Fruit fly (Drosophila melanogaster) whole organism, embryonic: Measurements from ENCODE around the gene CG4020.

Experiments used
- CG10543 ChIP-seq: fragments of 200-800 bp; sonication (Bioruptor generic); optimal IDR thresholded peaks from 3 replicates; lab custom pipeline; 2017; ENCODE audit warnings: missing biosample characterization, mild to moderate bottlenecking, missing genetic modification characterization, moderate library complexity
- CG11695 ChIP-seq: fragments of 200-800 bp; sonication (Bioruptor generic); IDR thresholded peaks from 3 replicates; pipeline ENCODE4 v1.3.6; 2022; ENCODE audit warnings: missing biosample characterization, missing genetic modification characterization
- CG12299 ChIP-seq: fragments of 200-800 bp; sonication (Bioruptor generic); optimal IDR thresholded peaks from 2 replicates; lab custom pipeline; 2018; ENCODE audit warnings: missing biosample characterization, mild to moderate bottlenecking, missing genetic modification characterization
- CG12391 ChIP-seq: fragments of 200-800 bp; sonication (Bioruptor generic); optimal IDR thresholded peaks from 3 replicates; lab custom pipeline; 2018; ENCODE audit warnings: missing biosample characterization, mild to moderate bottlenecking, missing genetic modification characterization, moderate library complexity
- CG12942 ChIP-seq: fragments of 200-800 bp; sonication (Bioruptor generic); optimal IDR thresholded peaks from 3 replicates; lab custom pipeline; 2016; ENCODE audit warnings: missing biosample characterization, missing genetic modification characterization
- CG1529 ChIP-seq: fragments of 200-800 bp; sonication (Bioruptor generic); optimal IDR thresholded peaks from 3 replicates; lab custom pipeline; 2018; ENCODE audit warnings: missing biosample characterization, missing genetic modification characterization
- CG1602 ChIP-seq: fragments of 200-800 bp; sonication (Bioruptor generic); optimal IDR thresholded peaks from 3 replicates; lab custom pipeline; 2016; ENCODE audit warnings: missing biosample characterization, missing genetic modification characterization
- CG2199 ChIP-seq: fragments of 200-800 bp; sonication (Bioruptor generic); IDR thresholded peaks from 3 replicates; pipeline ENCODE4 v1.3.6; 2022; ENCODE audit warnings: missing biosample characterization, missing genetic modification characterization
- CG34376 ChIP-seq: fragments of 200-800 bp; sonication (Bioruptor generic); optimal IDR thresholded peaks from 2 replicates; lab custom pipeline; 2018; ENCODE audit warnings: missing biosample characterization, mild to moderate bottlenecking, missing genetic modification characterization
- CG34422 ChIP-seq: fragments of 200-800 bp; sonication (Bioruptor generic); IDR thresholded peaks from 3 replicates; pipeline ENCODE4 v1.3.6; 2022; ENCODE audit warnings: missing biosample characterization, missing genetic modification characterization
- CG4282 ChIP-seq: fragments of 200-800 bp; sonication (Bioruptor generic); optimal IDR thresholded peaks from 2 replicates; lab custom pipeline; 2016; ENCODE audit warnings: missing biosample characterization, missing genetic modification characterization
- CG4617 ChIP-seq: fragments of 200-800 bp; sonication (Bioruptor generic); optimal IDR thresholded peaks from 3 replicates; lab custom pipeline; 2016; ENCODE audit warnings: missing biosample characterization, missing genetic modification characterization, borderline replicate concordance
- CG4707 ChIP-seq: fragments of 200-800 bp; sonication (Bioruptor generic); optimal IDR thresholded peaks from 2 replicates; lab custom pipeline; 2018; ENCODE audit warnings: missing biosample characterization, mild to moderate bottlenecking, missing genetic modification characterization, moderate library complexity
- CG8478 ChIP-seq: fragments of >200 bp; optimal IDR thresholded peaks from 2 replicates; lab custom pipeline; 2018
- CG9215 ChIP-seq: fragments of 200-800 bp; sonication (Bioruptor generic); IDR thresholded peaks from 2 replicates; pipeline ENCODE4 v1.3.6; 2022; ENCODE audit warnings: missing biosample characterization, missing genetic modification characterization
- CG9876 ChIP-seq: fragments of 200-800 bp; sonication (Bioruptor generic); optimal IDR thresholded peaks from 2 replicates; lab custom pipeline; 2016; ENCODE audit warnings: missing biosample characterization, missing genetic modification characterization
- Dek ChIP-seq: fragments of 200-800 bp; sonication (Bioruptor generic); optimal IDR thresholded peaks from 3 replicates; lab custom pipeline; 2019; ENCODE audit warnings: missing biosample characterization, mild to moderate bottlenecking, missing genetic modification characterization, moderate library complexity
- E2f1 ChIP-seq: fragments of 200-800 bp; sonication (Bioruptor generic); IDR thresholded peaks from 2 replicates; pipeline ENCODE4 v1.3.6; 2022; ENCODE audit warnings: missing biosample characterization, missing genetic modification characterization
- Ets97D ChIP-seq: fragments of 200-800 bp; sonication (Bioruptor generic); optimal IDR thresholded peaks from 3 replicates; lab custom pipeline; 2016; ENCODE audit warnings: missing biosample characterization, missing genetic modification characterization
- GATAe ChIP-seq: fragments of 200-800 bp; sonication (Bioruptor generic); conservative IDR thresholded peaks from 2 replicates; pipeline ENCODE4 v1.3.6; 2022; ENCODE audit warnings: missing biosample characterization, missing genetic modification characterization
- HLH4C ChIP-seq: fragments of 200-800 bp; sonication (Bioruptor generic); IDR thresholded peaks from 3 replicates; pipeline ENCODE4 v1.3.6; 2022; ENCODE audit warnings: missing biosample characterization, missing genetic modification characterization; ENCODE audit not compliant: partially characterized antibody
- HLH54F ChIP-seq: fragments of 200-800 bp; sonication (Bioruptor generic); optimal IDR thresholded peaks from 3 replicates; lab custom pipeline; 2016; ENCODE audit warnings: missing biosample characterization, missing genetic modification characterization
- HmgZ ChIP-seq: fragments of 200-800 bp; sonication (Bioruptor generic); optimal IDR thresholded peaks from 2 replicates; lab custom pipeline; 2018; ENCODE audit warnings: missing biosample characterization, mild to moderate bottlenecking, missing genetic modification characterization
- Hr3 ChIP-seq: fragments of 200-800 bp; sonication (Bioruptor generic); optimal IDR thresholded peaks from 3 replicates; lab custom pipeline; 2016; ENCODE audit warnings: missing biosample characterization, missing genetic modification characterization
- NFAT ChIP-seq: fragments of 200-800 bp; sonication (Bioruptor generic); IDR thresholded peaks from 2 replicates; pipeline ENCODE4 v1.3.6; 2022; ENCODE audit warnings: missing biosample characterization, missing genetic modification characterization
- NfI ChIP-seq: fragments of 200-800 bp; sonication (Bioruptor generic); optimal IDR thresholded peaks from 3 replicates; lab custom pipeline; 2018; ENCODE audit warnings: missing biosample characterization, mild to moderate bottlenecking, missing genetic modification characterization, moderate library complexity
- Oaz ChIP-seq: fragments of 200-800 bp; sonication (Bioruptor generic); IDR thresholded peaks from 2 replicates; pipeline ENCODE4 v1.3.6; 2022; ENCODE audit warnings: missing biosample characterization, missing genetic modification characterization
- Ptx1 ChIP-seq: fragments of 200-800 bp; sonication (Bioruptor generic); IDR thresholded peaks from 2 replicates; pipeline ENCODE4 v1.3.6; 2022; ENCODE audit warnings: missing biosample characterization, missing genetic modification characterization
- Sry-β ChIP-seq: fragments of 200-800 bp; sonication (Bioruptor generic); optimal IDR thresholded peaks from 2 replicates; lab custom pipeline; 2018; ENCODE audit warnings: missing biosample characterization, mild to moderate bottlenecking, missing genetic modification characterization, moderate library complexity
- YL-1 ChIP-seq: fragments of 200-800 bp; sonication (Bioruptor generic); optimal IDR thresholded peaks from 3 replicates; lab custom pipeline; 2017; ENCODE audit warnings: missing biosample characterization, mild to moderate bottlenecking, missing genetic modification characterization
- ato ChIP-seq: fragments of 200-800 bp; sonication (Bioruptor generic); IDR thresholded peaks from 2 replicates; pipeline ENCODE4 v1.3.6; 2022; ENCODE audit warnings: missing biosample characterization, missing genetic modification characterization; ENCODE audit not compliant: partially characterized antibody
- btn ChIP-seq: fragments of 200-800 bp; sonication (Bioruptor generic); optimal IDR thresholded peaks from 2 replicates; lab custom pipeline; 2016; ENCODE audit warnings: missing biosample characterization, missing genetic modification characterization
- chif ChIP-seq, 2 experiments: fragments of 200-800 bp; sonication (Bioruptor generic); optimal IDR thresholded peaks; 3 replicates each; lab custom pipeline; 2016; ENCODE audit warnings: missing biosample characterization in 2 of 2, missing genetic modification characterization in 2 of 2
- croc ChIP-seq: fragments of 200-800 bp; sonication (Bioruptor generic); conservative IDR thresholded peaks from 3 replicates; pipeline ENCODE4 v1.3.6; 2022; ENCODE audit warnings: missing biosample characterization, missing genetic modification characterization
- eve ChIP-seq, 2 experiments: fragments of >200 bp; optimal IDR thresholded peaks; 2 replicates each; lab custom pipeline; 2017; ENCODE audit warnings: missing biosample characterization in 2 of 2, missing genetic modification characterization in 2 of 2
- fd3F ChIP-seq: fragments of 200-800 bp; sonication (Bioruptor generic); optimal IDR thresholded peaks from 2 replicates; lab custom pipeline; 2018; ENCODE audit warnings: missing biosample characterization, mild to moderate bottlenecking, missing genetic modification characterization, moderate library complexity
- ftz-f1 ChIP-seq: fragments of 200-800 bp; sonication (Bioruptor generic); optimal IDR thresholded peaks from 2 replicates; lab custom pipeline; 2016; ENCODE audit warnings: missing biosample characterization, missing genetic modification characterization
- gem ChIP-seq: fragments of 200-800 bp; sonication (Bioruptor generic); optimal IDR thresholded peaks from 2 replicates; lab custom pipeline; 2019; ENCODE audit warnings: missing biosample characterization, mild to moderate bottlenecking, missing genetic modification characterization, moderate library complexity
- gro ChIP-seq: fragments of 200-800 bp; sonication (Bioruptor generic); optimal IDR thresholded peaks from 2 replicates; lab custom pipeline; 2016; ENCODE audit warnings: missing biosample characterization, missing genetic modification characterization
- ind ChIP-seq: fragments of 200-800 bp; sonication (Bioruptor generic); optimal IDR thresholded peaks from 3 replicates; lab custom pipeline; 2016; ENCODE audit warnings: missing biosample characterization, missing genetic modification characterization
- lab ChIP-seq: fragments of 200-800 bp; sonication (Bioruptor generic); optimal IDR thresholded peaks from 3 replicates; lab custom pipeline; 2017; ENCODE audit warnings: missing biosample characterization, missing genetic modification characterization, mild to moderate bottlenecking, moderate library complexity, missing genetic modification reagents
- lov ChIP-seq, 2 experiments: fragments of 200-800 bp in 1 of 2; fragments of >200 bp in 1 of 2; sonication (Bioruptor generic) in 1 of 2; IDR thresholded peaks in 1 of 2; optimal IDR thresholded peaks in 1 of 2; 2 replicates in 1 of 2; 3 replicates in 1 of 2; pipeline versions ENCODE4 v1.3.6 to Lab custom; 2017 to 2022; ENCODE audit warnings: missing biosample characterization in 1 of 2, missing genetic modification characterization in 1 of 2
- phol ChIP-seq: fragments of 200-800 bp; sonication (Bioruptor generic); optimal IDR thresholded peaks from 3 replicates; lab custom pipeline; 2018; ENCODE audit warnings: missing biosample characterization, mild to moderate bottlenecking, missing genetic modification characterization, moderate library complexity
- row ChIP-seq: fragments of 200-800 bp; sonication (Bioruptor generic); IDR thresholded peaks from 3 replicates; pipeline ENCODE4 v1.3.6; 2022; ENCODE audit warnings: missing biosample characterization, missing genetic modification characterization
- schlank ChIP-seq: fragments of 200-800 bp; sonication (Bioruptor generic); optimal IDR thresholded peaks from 2 replicates; lab custom pipeline; 2018; ENCODE audit warnings: missing biosample characterization, mild to moderate bottlenecking, missing genetic modification characterization
- slou ChIP-seq: fragments of 200-800 bp; sonication (Bioruptor generic); optimal IDR thresholded peaks from 3 replicates; lab custom pipeline; 2016; ENCODE audit warnings: missing biosample characterization, missing genetic modification characterization
- tll ChIP-seq, 2 experiments: fragments of 200-800 bp in 1 of 2; fragments of >200 bp in 1 of 2; sonication (Bioruptor generic) in 1 of 2; optimal IDR thresholded peaks; 2 replicates each; lab custom pipeline; 2017 to 2019; ENCODE audit warnings: missing biosample characterization in 2 of 2, missing genetic modification characterization in 2 of 2, mild to moderate bottlenecking in 1 of 2, moderate library complexity in 1 of 2
- toy ChIP-seq: fragments of 200-800 bp; sonication (Bioruptor generic); IDR thresholded peaks from 2 replicates; pipeline ENCODE4 v1.3.6; 2022; ENCODE audit warnings: missing biosample characterization, missing genetic modification characterization
- usp ChIP-seq: fragments of >200 bp; optimal IDR thresholded peaks from 2 replicates; lab custom pipeline; 2017; ENCODE audit warnings: missing biosample characterization, missing genetic modification characterization

Gene CG4020

dm6 chrX:5880139-5880924 is 25.2 kb upstream of the CG4020 start (continued):
- no peak for TF ChIP-seq ato (GFP tag; lab: Robert Waterston, UW)
- peak; percentile 57 for TF ChIP-seq NfI (GFP tag; lab: Kevin White, UChicago)
- peak; percentile 34 for TF ChIP-seq ind (GFP tag; lab: Kevin White, UChicago)
- TF ChIP-seq chif (GFP tag; optimal IDR thresholded peaks at IDR 0.05; lab: Kevin White, UChicago), result peak in 1 of 2 experiments; percentile 35
- TF ChIP-seq gem (tag; lab: Kevin White, UChicago), result peak; percentile 71
- TF ChIP-seq schlank (tag; lab: Kevin White, UChicago), result no peak
- no peak for TF ChIP-seq CG1602 (GFP tag; lab: Kevin White, UChicago)
- peak; percentile 9; the same call in 1 of the 3 replicates for TF ChIP-seq CG34422 (GFP tag; lab: Robert Waterston, UW)
- no peak for TF ChIP-seq CG2199 (GFP tag; lab: Robert Waterston, UW)
- no peak for TF ChIP-seq toy (GFP tag; lab: Robert Waterston, UW)
- TF ChIP-seq GATAe, result no peak
- TF ChIP-seq Ptx1, result peak; percentile 62
- TF ChIP-seq NFAT (GFP tag; lab: Robert Waterston, UW), result no peak
- no peak for TF ChIP-seq fd3F (GFP tag; lab: Kevin White, UChicago)
- no peak for TF ChIP-seq CG4282 (GFP tag; lab: Kevin White, UChicago)
- peak; percentile 31 for TF ChIP-seq CG34376 (GFP tag; lab: Kevin White, UChicago)
- no peak for TF ChIP-seq btn
- TF ChIP-seq CG4617, result no peak
- TF ChIP-seq Ets97D (GFP tag; lab: Kevin White, UChicago), result peak; percentile 15
- peak; percentile 1 for TF ChIP-seq CG10543 (GFP tag; lab: Kevin White, UChicago)
- peak; percentile 69 for TF ChIP-seq lab (GFP tag; lab: Kevin White, UChicago)
- no peak for TF ChIP-seq HLH4C
- TF ChIP-seq HLH54F (GFP tag; lab: Kevin White, UChicago), result peak; percentile 33
- peak; percentile 7 for TF ChIP-seq gro (GFP tag; lab: Kevin White, UChicago)
- TF ChIP-seq Dek (tag; lab: Kevin White, UChicago), result peak; percentile 27
- no peak for TF ChIP-seq CG1529 (GFP tag; lab: Kevin White, UChicago)
- TF ChIP-seq CG12942 (GFP tag; lab: Kevin White, UChicago), result peak; percentile 30
- TF ChIP-seq lov (optimal IDR thresholded peaks at IDR 0.05; lab: Kevin White, UChicago), result no peak
- no peak for TF ChIP-seq lov (GFP tag; IDR thresholded peaks at IDR 0.05; lab: Robert Waterston, UW)
- TF ChIP-seq HmgZ (tag; lab: Kevin White, UChicago), result peak; percentile 39
- peak; percentile 58 for TF ChIP-seq CG8478 (lab: Kevin White, UChicago)
- TF ChIP-seq Oaz (GFP tag; lab: Robert Waterston, UW), result no peak
- no peak for TF ChIP-seq Sry-β (GFP tag; lab: Kevin White, UChicago)
- TF ChIP-seq usp (GFP tag; lab: Kevin White, UChicago), result no peak
- TF ChIP-seq CG11695 (GFP tag; lab: Robert Waterston, UW), result 0 out of 3 replicates have a peak, but pooled peaks have one; percentile 34
- TF ChIP-seq row (GFP tag; lab: Robert Waterston, UW), result peak; percentile 81
- 0 out of 3 replicates have a peak, but pooled peaks have one; percentile 22 for TF ChIP-seq croc (GFP tag; lab: Robert Waterston, UW)
- TF ChIP-seq CG4707, result no peak
- no peak for TF ChIP-seq eve (GFP tag; optimal IDR thresholded peaks at IDR 0.05; lab: Kevin White, UChicago)
- peak; percentile 46 for TF ChIP-seq CG12391 (tag; lab: Kevin White, UChicago)
- no peak for TF ChIP-seq tll (GFP tag; optimal IDR thresholded peaks at IDR 0.05; lab: Kevin White, UChicago)
- peak; percentile 36 for TF ChIP-seq Hr3 (GFP tag; lab: Kevin White, UChicago)
- TF ChIP-seq YL-1 (GFP tag; lab: Kevin White, UChicago), result peak; percentile 74
- TF ChIP-seq slou (GFP tag; lab: Kevin White, UChicago), result no peak
- TF ChIP-seq E2f1 (GFP tag; lab: Robert Waterston, UW), result 0 out of 2 replicates have a peak, but pooled peaks have one; percentile 31
- TF ChIP-seq CG9876, result no peak
- peak; percentile 41 for TF ChIP-seq phol
- TF ChIP-seq CG12299 (tag; lab: Kevin White, UChicago), result peak; percentile 4
- no peak for TF ChIP-seq ftz-f1 (GFP tag; lab: Kevin White, UChicago)
- TF ChIP-seq CG9215, result peak; percentile 19; the same call in 1 of the 2 replicates
